Worm (Caenorhabditis elegans): ENCODE results near the gene K07C11.8.

Gene K07C11.8

DNA sequence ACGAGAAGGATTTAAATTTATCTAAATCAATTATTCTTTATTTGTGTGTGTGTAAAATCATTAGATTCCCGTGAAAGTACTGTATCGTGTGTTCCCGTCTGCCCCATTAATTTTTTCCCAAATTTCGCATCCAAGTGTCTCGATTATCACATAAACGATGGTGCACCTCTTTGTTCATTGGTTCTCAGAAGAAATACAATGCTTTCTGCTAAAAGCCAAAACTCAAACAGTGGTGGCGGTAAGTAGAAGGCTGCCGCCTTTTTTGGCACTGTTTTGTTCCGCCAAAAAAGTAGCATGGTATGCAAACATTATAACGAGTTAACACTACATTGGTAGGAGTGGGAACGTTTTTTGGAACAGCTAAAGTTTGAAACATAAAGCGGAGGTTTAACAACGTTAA lies 5.7 kb upstream of the K07C11.8 start:
- TF ChIP-seq ceh-13 (GFP tag; optimal IDR thresholded peaks at IDR 0.05) (no peak), ama-1 (optimal IDR thresholded peaks at IDR 0.05) (peak; percentile 22)

DNA sequence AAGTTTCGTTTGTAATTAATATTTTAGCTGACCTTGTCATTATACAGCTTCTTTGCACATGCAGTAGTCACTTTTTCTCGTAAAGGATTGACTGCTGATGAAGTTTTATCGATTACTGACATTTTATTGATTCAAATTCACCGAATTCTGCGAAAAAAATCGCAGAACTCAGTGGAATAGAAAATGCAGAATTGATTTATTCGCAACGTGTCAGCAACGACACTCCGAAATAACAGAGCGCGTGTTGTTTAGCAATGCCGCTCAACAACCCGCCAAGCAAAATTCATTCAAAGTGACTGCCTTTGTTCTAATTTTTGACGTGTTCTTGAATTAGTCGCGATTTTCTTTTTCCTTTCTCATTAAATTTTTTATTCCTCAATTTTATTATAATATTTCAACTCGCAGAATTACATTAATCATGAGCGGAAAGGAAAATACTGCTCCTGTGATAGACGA lies 3.4 kb upstream of the K07C11.8 start, which contains the start of the genes cogc-6 and air-1:
TSS of gene cogc-6 (minus strand) at position 234 of the 456 bp plus-strand sequence.
TSS of gene air-1 (plus strand) at position 406 of the 456 bp plus-strand sequence.
- TF ChIP-seq pes-1 (GFP tag; IDR thresholded peaks at IDR 0.05): no peak
- no peak for TF ChIP-seq tbx-11 (GFP tag; IDR thresholded peaks at IDR 0.05)
- TF ChIP-seq B0310.2 (tag; optimal IDR thresholded peaks at IDR 0.05): no peak
- TF ChIP-seq ets-7 (tag; optimal IDR thresholded peaks at IDR 0.05): no peak
- TF ChIP-seq sea-1 (GFP tag; conservative IDR thresholded peaks at IDR 0.05): no peak
- TF ChIP-seq tra-4 (tag; optimal IDR thresholded peaks at IDR 0.05): no peak
- TF ChIP-seq ceh-13 (GFP tag; optimal IDR thresholded peaks at IDR 0.05): no peak
- no peak for TF ChIP-seq tbx-37 (GFP tag; conservative IDR thresholded peaks at IDR 0.05)
- no peak for TF ChIP-seq hmbx-1 (tag; optimal IDR thresholded peaks at IDR 0.05)
- no peak for TF ChIP-seq scrt-1 (GFP tag; IDR thresholded peaks at IDR 0.05)
- TF ChIP-seq F13C5.2 (tag; optimal IDR thresholded peaks at IDR 0.05): no peak
- no peak for TF ChIP-seq hmg-4 (GFP tag; optimal IDR thresholded peaks at IDR 0.05)
- no peak for TF ChIP-seq hnd-1 (tag; optimal IDR thresholded peaks at IDR 0.05)
- no peak for TF ChIP-seq flt-1 (GFP tag; IDR thresholded peaks at IDR 0.05)
- no peak for TF ChIP-seq ama-1 (optimal IDR thresholded peaks at IDR 0.05)
- TF ChIP-seq aly-1 (tag; optimal IDR thresholded peaks at IDR 0.05): no peak
- TF ChIP-seq ceh-36 (tag; optimal IDR thresholded peaks at IDR 0.05): no peak

DNA sequence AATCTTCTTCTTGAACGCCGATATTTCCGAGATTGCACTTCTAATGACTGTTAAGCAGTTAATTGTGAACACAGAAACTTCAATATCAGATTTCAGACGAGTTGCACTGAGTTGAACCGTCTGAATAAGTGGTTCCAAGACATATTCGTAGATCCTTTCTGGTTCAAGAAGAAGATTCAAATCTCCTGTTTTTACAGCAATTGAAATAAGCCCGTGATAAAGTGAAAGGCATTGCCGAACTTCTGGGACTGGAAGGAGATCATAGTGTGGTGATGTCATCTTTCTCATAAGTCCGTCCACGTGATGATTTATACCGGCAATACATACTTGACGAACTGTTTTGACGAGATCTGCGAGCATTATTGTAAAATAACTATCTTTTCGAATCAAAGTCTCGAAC lies 1.9 kb upstream of the K07C11.8 start:
- TF ChIP-seq pes-1 (GFP tag; IDR thresholded peaks at IDR 0.05): no peak
- no peak for TF ChIP-seq tbx-37 (GFP tag; conservative IDR thresholded peaks at IDR 0.05)
- no peak for TF ChIP-seq ceh-36 (tag; optimal IDR thresholded peaks at IDR 0.05)
- TF ChIP-seq tra-4 (tag; optimal IDR thresholded peaks at IDR 0.05): no peak
- TF ChIP-seq hnd-1 (tag; optimal IDR thresholded peaks at IDR 0.05): no peak
- no peak for TF ChIP-seq hmg-4 (GFP tag; optimal IDR thresholded peaks at IDR 0.05)
- no peak for TF ChIP-seq ama-1 (optimal IDR thresholded peaks at IDR 0.05)

ce11 chrV:8217118-8217517 lies 566 bp downstream of the K07C11.8 start:
- no peak for TF ChIP-seq ets-7 (tag; optimal IDR thresholded peaks at IDR 0.05)
- TF ChIP-seq pes-1 (GFP tag; IDR thresholded peaks at IDR 0.05): no peak
- no peak for TF ChIP-seq flt-1 (GFP tag; IDR thresholded peaks at IDR 0.05)
- TF ChIP-seq scrt-1 (GFP tag; IDR thresholded peaks at IDR 0.05): no peak
- no peak for TF ChIP-seq aly-1 (tag; optimal IDR thresholded peaks at IDR 0.05)
- no peak for TF ChIP-seq F13C5.2 (tag; optimal IDR thresholded peaks at IDR 0.05)
- TF ChIP-seq ceh-36 (tag; optimal IDR thresholded peaks at IDR 0.05): no peak
- TF ChIP-seq sea-1 (GFP tag; conservative IDR thresholded peaks at IDR 0.05): no peak
- no peak for TF ChIP-seq hmbx-1 (tag; optimal IDR thresholded peaks at IDR 0.05)
- no peak for TF ChIP-seq B0310.2 (tag; optimal IDR thresholded peaks at IDR 0.05)
- no peak for TF ChIP-seq hmg-4 (GFP tag; optimal IDR thresholded peaks at IDR 0.05)
- TF ChIP-seq tbx-37 (GFP tag; conservative IDR thresholded peaks at IDR 0.05): no peak

DNA sequence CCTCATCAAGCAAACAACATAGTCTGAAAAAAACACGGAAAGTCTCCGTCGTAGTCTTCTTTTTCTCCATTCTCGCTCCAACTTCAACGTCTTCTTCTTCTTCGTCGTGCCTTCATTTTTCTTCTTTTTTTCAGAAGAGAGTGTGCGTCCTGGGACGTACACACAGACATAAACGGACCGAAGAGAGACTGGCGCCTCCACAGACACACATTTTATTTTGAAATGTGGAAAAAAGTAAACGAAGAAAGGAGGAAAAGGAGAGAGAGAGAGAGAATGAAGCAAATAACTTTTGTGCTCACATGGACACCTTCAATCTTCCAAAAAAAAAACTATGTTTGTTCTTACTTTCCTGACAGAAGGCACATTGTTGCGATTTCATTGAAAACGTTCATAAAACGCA lies 2.5 kb downstream of the K07C11.8 start:
- TF ChIP-seq sea-1 (GFP tag; conservative IDR thresholded peaks at IDR 0.05) (no peak), flt-1 (GFP tag; IDR thresholded peaks at IDR 0.05) (no peak), tra-4 (tag; optimal IDR thresholded peaks at IDR 0.05) (no peak), tbx-37 (GFP tag; conservative IDR thresholded peaks at IDR 0.05) (no peak), aly-1 (tag; optimal IDR thresholded peaks at IDR 0.05) (no peak)

- TF ChIP-seq flt-1 (GFP tag; IDR thresholded peaks at IDR 0.05) (no peak), pes-1 (GFP tag; IDR thresholded peaks at IDR 0.05) (no peak), aly-1 (tag; optimal IDR thresholded peaks at IDR 0.05) (no peak), F13C5.2 (tag; optimal IDR thresholded peaks at IDR 0.05) (no peak), scrt-1 (GFP tag; IDR thresholded peaks at IDR 0.05) (no peak), ets-7 (tag; optimal IDR thresholded peaks at IDR 0.05) (no peak), ama-1 (optimal IDR thresholded peaks at IDR 0.05) (no peak), tra-4 (tag; optimal IDR thresholded peaks at IDR 0.05) (no peak), tbx-11 (GFP tag; IDR thresholded peaks at IDR 0.05) (no peak), hmbx-1 (tag; optimal IDR thresholded peaks at IDR 0.05) (no peak), hnd-1 (tag; optimal IDR thresholded peaks at IDR 0.05) (no peak), sea-1 (GFP tag; conservative IDR thresholded peaks at IDR 0.05) (no peak), ceh-36 (tag; optimal IDR thresholded peaks at IDR 0.05) (no peak), hmg-4 (GFP tag; optimal IDR thresholded peaks at IDR 0.05) (no peak), ceh-13 (GFP tag; optimal IDR thresholded peaks at IDR 0.05) (no peak), tbx-37 (GFP tag; conservative IDR thresholded peaks at IDR 0.05) (no peak), B0310.2 (tag; optimal IDR thresholded peaks at IDR 0.05) (no peak)
These were observed 3.8 kb downstream of the K07C11.8 start, which contains the start of gene K07C11.7 for ce11 chrV:8213868-8214267. K07C11.7 (minus strand) TSS chrV:8213968.

DNA sequence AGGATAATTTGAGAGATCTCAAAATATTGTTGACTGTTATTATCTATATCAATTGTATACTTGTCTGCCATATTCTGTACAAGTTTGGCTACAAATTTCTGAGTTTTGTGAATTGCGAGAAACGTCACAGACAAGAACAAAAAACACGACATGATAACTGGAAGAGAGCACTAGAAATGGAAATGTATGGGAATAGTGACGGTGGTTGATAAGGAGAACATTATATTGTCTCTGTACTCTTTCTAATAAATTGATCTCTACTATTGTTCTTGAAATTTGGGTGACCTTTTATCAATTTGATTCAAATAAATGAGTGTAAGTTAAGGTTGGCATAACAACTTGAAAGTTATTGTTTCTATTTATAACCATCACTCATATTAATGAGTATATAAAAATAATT lies 4.9 kb downstream of the K07C11.8 start:
- TF ChIP-seq aly-1 (tag; optimal IDR thresholded peaks at IDR 0.05) (no peak), F13C5.2 (tag; optimal IDR thresholded peaks at IDR 0.05) (no peak), hnd-1 (tag; optimal IDR thresholded peaks at IDR 0.05) (no peak), ama-1 (optimal IDR thresholded peaks at IDR 0.05) (no peak), hmbx-1 (tag; optimal IDR thresholded peaks at IDR 0.05) (no peak), tbx-37 (GFP tag; conservative IDR thresholded peaks at IDR 0.05) (no peak), B0310.2 (tag; optimal IDR thresholded peaks at IDR 0.05) (no peak), tbx-11 (GFP tag; IDR thresholded peaks at IDR 0.05) (no peak), ceh-13 (GFP tag; optimal IDR thresholded peaks at IDR 0.05) (no peak), hmg-4 (GFP tag; optimal IDR thresholded peaks at IDR 0.05) (no peak), ceh-36 (tag; optimal IDR thresholded peaks at IDR 0.05) (no peak), ets-7 (tag; optimal IDR thresholded peaks at IDR 0.05) (no peak), pes-1 (GFP tag; IDR thresholded peaks at IDR 0.05) (no peak)

DNA sequence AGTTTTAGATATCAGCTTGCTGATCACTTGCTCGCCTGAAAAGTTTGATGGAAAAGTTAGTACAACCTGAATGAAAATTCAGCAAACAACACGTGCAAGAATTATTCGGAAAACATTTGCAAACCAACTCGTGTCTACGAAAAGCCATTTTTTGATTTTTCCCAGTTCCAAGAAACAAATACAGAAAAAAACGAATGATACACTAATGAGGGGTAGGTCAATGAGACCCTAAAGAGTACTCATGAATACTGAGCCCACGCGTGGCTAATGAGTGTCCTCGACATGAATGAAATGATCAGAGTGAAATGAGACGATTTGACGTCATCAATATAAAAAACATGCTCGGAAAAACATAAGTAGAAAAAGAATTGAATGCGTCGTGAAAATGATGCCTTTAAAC lies 5.7 kb downstream of the K07C11.8 start:
- TF ChIP-seq tbx-37 (GFP tag; conservative IDR thresholded peaks at IDR 0.05): no peak
- no peak for TF ChIP-seq pes-1 (GFP tag; IDR thresholded peaks at IDR 0.05)
- no peak for TF ChIP-seq hnd-1 (tag; optimal IDR thresholded peaks at IDR 0.05)
- TF ChIP-seq flt-1 (GFP tag; IDR thresholded peaks at IDR 0.05): no peak
- TF ChIP-seq hmbx-1 (tag; optimal IDR thresholded peaks at IDR 0.05): no peak
- TF ChIP-seq scrt-1 (GFP tag; IDR thresholded peaks at IDR 0.05): no peak
- TF ChIP-seq hmg-4 (GFP tag; optimal IDR thresholded peaks at IDR 0.05): no peak
- no peak for TF ChIP-seq ama-1 (optimal IDR thresholded peaks at IDR 0.05)
- no peak for TF ChIP-seq tbx-11 (GFP tag; IDR thresholded peaks at IDR 0.05)
- no peak for TF ChIP-seq aly-1 (tag; optimal IDR thresholded peaks at IDR 0.05)
- no peak for TF ChIP-seq ceh-36 (tag; optimal IDR thresholded peaks at IDR 0.05)
- TF ChIP-seq ceh-13 (GFP tag; optimal IDR thresholded peaks at IDR 0.05): no peak
- no peak for TF ChIP-seq ets-7 (tag; optimal IDR thresholded peaks at IDR 0.05)
- no peak for TF ChIP-seq sea-1 (GFP tag; conservative IDR thresholded peaks at IDR 0.05)
- no peak for TF ChIP-seq F13C5.2 (tag; optimal IDR thresholded peaks at IDR 0.05)
- TF ChIP-seq tra-4 (tag; optimal IDR thresholded peaks at IDR 0.05): no peak
- no peak for TF ChIP-seq B0310.2 (tag; optimal IDR thresholded peaks at IDR 0.05)

Data from whole organism, early embryonic.